Fruit fly (Drosophila melanogaster): ENCODE data around the gene Nepl19.

Gene Nepl19

dm6 chr3R:28857287-28858024 is 22.5 kb downstream of the Nepl19 start (continued):
- TF ChIP-seq gfzf (GFP tag; optimal IDR thresholded peaks at IDR 0.05) = no peak
- TF ChIP-seq Drgx (GFP tag; IDR thresholded peaks at IDR 0.05) = peak; percentile 56
- TF ChIP-seq BtbVII (GFP tag; optimal IDR thresholded peaks at IDR 0.05) = no peak
- TF ChIP-seq tgo (GFP tag; IDR thresholded peaks at IDR 0.05) = peak; percentile 33; the same call in 1 of the 3 replicates
- TF ChIP-seq Fer1 (GFP tag; optimal IDR thresholded peaks at IDR 0.05) = no peak
- no peak for TF ChIP-seq chm (GFP tag; IDR thresholded peaks at IDR 0.05)
- 0 out of 2 replicates have a peak, but pooled peaks have one; percentile 21 for TF ChIP-seq danr (GFP tag; IDR thresholded peaks at IDR 0.05)
- TF ChIP-seq otp (GFP tag; IDR thresholded peaks at IDR 0.05) = no peak
- no peak for TF ChIP-seq Dfd (GFP tag; optimal IDR thresholded peaks at IDR 0.05)
- no peak for TF ChIP-seq lbe (GFP tag; optimal IDR thresholded peaks at IDR 0.05)
- TF ChIP-seq slbo (GFP tag; IDR thresholded peaks at IDR 0.05) = peak; percentile 39; the same call in 1 of the 2 replicates
- peak; percentile 38 for TF ChIP-seq CoRest (tag; optimal IDR thresholded peaks at IDR 0.05)
- TF ChIP-seq CG5180 (GFP tag; optimal IDR thresholded peaks at IDR 0.05) = peak; percentile 19
- TF ChIP-seq pho (GFP tag; optimal IDR thresholded peaks at IDR 0.05) = no peak
- no peak for TF ChIP-seq hb (GFP tag; IDR thresholded peaks at IDR 0.05; ENCODE audit: partially characterized antibody)
- no peak for TF ChIP-seq ab (GFP tag; optimal IDR thresholded peaks at IDR 0.05)
- peak; percentile 1 for TF ChIP-seq pb (GFP tag; optimal IDR thresholded peaks at IDR 0.05)
- no peak for TF ChIP-seq bigmax (GFP tag; optimal IDR thresholded peaks at IDR 0.05)
- peak; percentile 53 for TF ChIP-seq grn (GFP tag; optimal IDR thresholded peaks at IDR 0.05)
- no peak for TF ChIP-seq Poxn (GFP tag; IDR thresholded peaks at IDR 0.05)
- TF ChIP-seq CG4820 (GFP tag; optimal IDR thresholded peaks at IDR 0.05) = no peak
- TF ChIP-seq nerfin-2 (GFP tag; IDR thresholded peaks at IDR 0.05; ENCODE audit: partially characterized antibody) = no peak
- TF ChIP-seq E2f2 (GFP tag; IDR thresholded peaks at IDR 0.05) = 0 out of 2 replicates have a peak, but pooled peaks have one; percentile 21
- no peak for TF ChIP-seq CG9932 (GFP tag; IDR thresholded peaks at IDR 0.05)
- no peak for TF ChIP-seq aop (GFP tag; IDR thresholded peaks at IDR 0.05)
- TF ChIP-seq Rfx (GFP tag; IDR thresholded peaks at IDR 0.05) = peak; percentile 19; the same call in 1 of the 2 replicates
- peak; percentile 56 for TF ChIP-seq CG17328 (GFP tag; IDR thresholded peaks at IDR 0.05)
- peak; percentile 67; the same call in 1 of the 2 replicates for TF ChIP-seq stc (GFP tag; IDR thresholded peaks at IDR 0.05)
- no peak for TF ChIP-seq jing (GFP tag; optimal IDR thresholded peaks at IDR 0.05)
- peak; percentile 6 for TF ChIP-seq Chrac-16 (GFP tag; optimal IDR thresholded peaks at IDR 0.05)
- no peak for TF ChIP-seq Usf (GFP tag; optimal IDR thresholded peaks at IDR 0.05)
- peak; percentile 14 for TF ChIP-seq Sox100B (GFP tag; optimal IDR thresholded peaks at IDR 0.05)
- TF ChIP-seq CG17802 (tag; optimal IDR thresholded peaks at IDR 0.05) = no peak
- peak; percentile 2 for TF ChIP-seq shn (GFP tag; optimal IDR thresholded peaks at IDR 0.05)
- TF ChIP-seq CG2120 (GFP tag; optimal IDR thresholded peaks at IDR 0.05) = peak; percentile 5
- TF ChIP-seq CG10209 (GFP tag; optimal IDR thresholded peaks at IDR 0.05) = peak; percentile 42
- 0 out of 2 replicates have a peak, but pooled peaks have one; percentile 8 for TF ChIP-seq CG31224 (GFP tag; IDR thresholded peaks at IDR 0.05)
- TF ChIP-seq CG1233 (GFP tag; optimal IDR thresholded peaks at IDR 0.05) = peak; percentile 17
- TF ChIP-seq CG3847 (GFP tag; IDR thresholded peaks at IDR 0.05) = 0 out of 2 replicates have a peak, but pooled peaks have one; percentile 23
- no peak for TF ChIP-seq sima (GFP tag; optimal IDR thresholded peaks at IDR 0.05)
- no peak for TF ChIP-seq NC2α (GFP tag; optimal IDR thresholded peaks at IDR 0.05)
- TF ChIP-seq CG30403 (GFP tag; optimal IDR thresholded peaks at IDR 0.05) = peak; percentile 42
- TF ChIP-seq CG18599 (GFP tag; optimal IDR thresholded peaks at IDR 0.05) = peak; percentile 18
- TF ChIP-seq CG17361 (GFP tag; IDR thresholded peaks at IDR 0.05) = peak; percentile 45; the same call in 1 of the 3 replicates
- TF ChIP-seq cato (GFP tag; optimal IDR thresholded peaks at IDR 0.05; ENCODE audit: borderline replicate concordance) = peak; percentile 28
- TF ChIP-seq az2 (GFP tag; optimal IDR thresholded peaks at IDR 0.05) = peak; percentile 17
- peak; percentile 46; the same call in 1 of the 3 replicates for TF ChIP-seq so (GFP tag; IDR thresholded peaks at IDR 0.05)
- TF ChIP-seq CG32772 (GFP tag; IDR thresholded peaks at IDR 0.05) = no peak; the same call in 1 of the 2 replicates
- peak; percentile 69 for TF ChIP-seq zfh1 (GFP tag; IDR thresholded peaks at IDR 0.05)
- TF ChIP-seq CG1529 (GFP tag; optimal IDR thresholded peaks at IDR 0.05) = peak; percentile 62

Measured in whole organism, embryonic.